Worm (Caenorhabditis elegans) whole organism, midembryonic: ENCODE data around the gene Y53G8B.2.

Experiments
- T22C8.4 ChIP-seq: fragments of 200-800 bp; sonication (Bioruptor generic); IDR thresholded peaks from 2 replicates; pipeline ENCODE4 v1.3.6; 2022; ENCODE audit warnings: missing genetic modification characterization, missing compliant biosample characterization
- cog-1 ChIP-seq: sonication (generic microtip); optimal IDR thresholded peaks from 2 replicates; lab custom pipeline; 2016; ENCODE audit warnings: missing genetic modification characterization, missing compliant biosample characterization
- flt-1 ChIP-seq: fragments of 200-800 bp; sonication (Bioruptor generic); IDR thresholded peaks from 2 replicates; pipeline ENCODE4 v1.3.6; 2022; ENCODE audit warnings: missing genetic modification characterization, missing compliant biosample characterization
- klf-2 ChIP-seq: fragments of 200-800 bp; sonication (Bioruptor generic); conservative IDR thresholded peaks from 2 replicates; pipeline ENCODE4 v1.3.6; 2022; ENCODE audit warnings: missing genetic modification reagents, missing genetic modification characterization, missing compliant biosample characterization
- med-1 ChIP-seq: sonication (generic microtip); optimal IDR thresholded peaks from 2 replicates; lab custom pipeline; 2017; ENCODE audit warnings: missing genetic modification characterization, mild to moderate bottlenecking, missing compliant biosample characterization, antibody characterized with exemption, missing genetic modification reagents; ENCODE audit not compliant: insufficient read depth
- ref-1 ChIP-seq: fragments of 200-800 bp; sonication (Bioruptor generic); conservative IDR thresholded peaks from 2 replicates; pipeline ENCODE4 v1.3.6; 2022; ENCODE audit warnings: missing genetic modification reagents, missing genetic modification characterization, missing compliant biosample characterization
- tab-1 ChIP-seq: fragments of 200-800 bp; sonication (Bioruptor generic); IDR thresholded peaks from 2 replicates; pipeline ENCODE4 v1.3.6; 2022; ENCODE audit warnings: missing genetic modification characterization, missing compliant biosample characterization
- ztf-23 ChIP-seq: fragments of 200-800 bp; sonication (Bioruptor generic); IDR thresholded peaks from 2 replicates; pipeline ENCODE4 v1.3.6; 2022; ENCODE audit warnings: missing genetic modification reagents, missing genetic modification characterization, missing compliant biosample characterization
- ztf-29 ChIP-seq: fragments of 200-800 bp; sonication (Bioruptor generic); IDR thresholded peaks from 2 replicates; pipeline ENCODE4 v1.3.6; 2022; ENCODE audit warnings: missing genetic modification reagents, missing genetic modification characterization, missing compliant biosample characterization

The Y53G8B.2 gene

ce11 chrIII:3094694-3095093 lies 9.1 kb downstream of the Y53G8B.2 start:
- no peak for TF ChIP-seq ztf-23 (GFP tag; lab: Robert Waterston, UW)
- TF ChIP-seq T22C8.4 (GFP tag; lab: Robert Waterston, UW), result no peak
- TF ChIP-seq tab-1, result no peak
- TF ChIP-seq med-1, result no peak
- no peak for TF ChIP-seq ref-1 (GFP tag; lab: Robert Waterston, UW)
- no peak for TF ChIP-seq klf-2
- TF ChIP-seq ztf-29 (GFP tag; lab: Robert Waterston, UW), result no peak
- no peak for TF ChIP-seq flt-1 (GFP tag; lab: Robert Waterston, UW)
- no peak for TF ChIP-seq cog-1 (tag; lab: Kevin White, UChicago)

- TF ChIP-seq ztf-23 (GFP tag; lab: Robert Waterston, UW), result no peak
- no peak for TF ChIP-seq med-1
Measured at ce11 chrIII:3091572-3091971, 12.2 kb downstream of the Y53G8B.2 start, which contains the start of gene ccep-135. Gene ccep-135, plus strand, starts transcription at chrIII:3091872.

- TF ChIP-seq ztf-29 (GFP tag; lab: Robert Waterston, UW), result no peak
- peak; percentile 31; the same call in 1 of the 2 replicates for TF ChIP-seq T22C8.4 (GFP tag; lab: Robert Waterston, UW)
Measured at ce11 chrIII:3086471-3086870, 17.3 kb downstream of the Y53G8B.2 start, which contains the start of gene sft-1. Gene sft-1, plus strand, starts transcription at chrIII:3086671.

ce11 chrIII:3070026-3070573 lies 33.7 kb downstream of the Y53G8B.2 start, which contains the start of gene H06I04.3:
Gene H06I04.3, plus strand, starts transcription at chrIII:3070523.
- TF ChIP-seq T22C8.4 (GFP tag; lab: Robert Waterston, UW), result no peak
- no peak for TF ChIP-seq med-1
- TF ChIP-seq ztf-23 (GFP tag; lab: Robert Waterston, UW), result no peak
- TF ChIP-seq klf-2, result no peak

- TF ChIP-seq tab-1 (no peak), cog-1 (tag; lab: Kevin White, UChicago) (no peak), flt-1 (GFP tag; lab: Robert Waterston, UW) (no peak), ztf-23 (GFP tag; lab: Robert Waterston, UW) (no peak), T22C8.4 (GFP tag; lab: Robert Waterston, UW) (no peak), klf-2 (no peak), ref-1 (GFP tag; lab: Robert Waterston, UW) (no peak), med-1 (no peak), ztf-29 (GFP tag; lab: Robert Waterston, UW) (no peak)
Measured at ce11 chrIII:3069101-3069500, 34.7 kb downstream of the Y53G8B.2 start.

- TF ChIP-seq flt-1 (GFP tag; lab: Robert Waterston, UW) (no peak), T22C8.4 (GFP tag; lab: Robert Waterston, UW) (no peak), ztf-23 (GFP tag; lab: Robert Waterston, UW) (0 out of 2 replicates have a peak, but pooled peaks have one; percentile 36), ref-1 (GFP tag; lab: Robert Waterston, UW) (no peak)
Measured at ce11 chrIII:3067909-3068455, 35.8 kb downstream of the Y53G8B.2 start, which contains the start of gene ubl-1. Gene ubl-1, plus strand, starts transcription at chrIII:3068310.

DNA sequence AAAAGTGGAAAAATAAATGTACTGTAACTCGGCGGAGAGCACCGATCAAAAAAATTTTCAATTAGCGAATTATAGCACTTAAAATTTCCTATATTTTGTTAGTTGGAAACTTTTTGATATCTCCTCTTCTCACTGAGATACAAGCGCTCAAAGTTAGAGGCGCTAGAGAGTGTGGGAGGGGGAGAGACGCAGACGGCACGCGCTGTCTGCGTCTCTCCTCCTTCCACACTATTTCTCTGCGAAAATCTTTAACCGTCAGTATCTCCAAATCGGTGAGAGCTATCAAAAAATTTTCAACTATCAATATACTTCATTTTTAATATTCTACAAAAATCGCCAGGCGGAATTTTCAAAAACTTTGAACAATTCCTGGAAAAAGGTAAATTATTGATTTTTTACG lies 37.0 kb downstream of the Y53G8B.2 start:
- TF ChIP-seq tab-1 (no peak), ref-1 (GFP tag; lab: Robert Waterston, UW) (no peak), cog-1 (tag; lab: Kevin White, UChicago) (no peak), flt-1 (GFP tag; lab: Robert Waterston, UW) (no peak), ztf-29 (GFP tag; lab: Robert Waterston, UW) (no peak)

- no peak for TF ChIP-seq med-1
- TF ChIP-seq flt-1 (GFP tag; lab: Robert Waterston, UW), result no peak
- no peak for TF ChIP-seq cog-1 (tag; lab: Kevin White, UChicago)
- no peak for TF ChIP-seq ref-1 (GFP tag; lab: Robert Waterston, UW)
- TF ChIP-seq T22C8.4 (GFP tag; lab: Robert Waterston, UW), result no peak
- TF ChIP-seq tab-1, result no peak
- no peak for TF ChIP-seq ztf-29 (GFP tag; lab: Robert Waterston, UW)
- no peak for TF ChIP-seq ztf-23 (GFP tag; lab: Robert Waterston, UW)
- TF ChIP-seq klf-2, result no peak
Measured at ce11 chrIII:3065876-3066509, 37.8 kb downstream of the Y53G8B.2 start.

DNA sequence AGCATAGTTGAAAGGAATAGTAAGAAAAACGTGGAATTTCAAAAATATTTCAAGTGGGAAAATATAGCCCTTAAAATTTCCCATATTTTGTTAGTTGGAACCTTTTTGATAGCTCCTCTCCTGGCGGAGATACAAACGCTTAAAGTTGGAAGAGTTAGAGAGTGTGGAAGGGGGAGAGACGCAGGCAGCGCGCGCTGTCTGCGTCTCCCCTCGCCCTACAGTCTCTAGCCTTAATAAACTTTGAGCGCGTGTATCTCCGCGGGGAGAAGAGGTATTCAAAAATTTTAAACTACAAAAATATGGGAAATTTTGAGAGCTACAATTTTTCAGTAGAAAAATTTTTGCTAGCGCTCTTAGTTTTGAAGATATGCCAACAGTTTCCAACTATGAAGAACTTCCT lies 39.2 kb downstream of the Y53G8B.2 start:
- TF ChIP-seq med-1, result no peak
- TF ChIP-seq ztf-29 (GFP tag; lab: Robert Waterston, UW), result no peak

DNA sequence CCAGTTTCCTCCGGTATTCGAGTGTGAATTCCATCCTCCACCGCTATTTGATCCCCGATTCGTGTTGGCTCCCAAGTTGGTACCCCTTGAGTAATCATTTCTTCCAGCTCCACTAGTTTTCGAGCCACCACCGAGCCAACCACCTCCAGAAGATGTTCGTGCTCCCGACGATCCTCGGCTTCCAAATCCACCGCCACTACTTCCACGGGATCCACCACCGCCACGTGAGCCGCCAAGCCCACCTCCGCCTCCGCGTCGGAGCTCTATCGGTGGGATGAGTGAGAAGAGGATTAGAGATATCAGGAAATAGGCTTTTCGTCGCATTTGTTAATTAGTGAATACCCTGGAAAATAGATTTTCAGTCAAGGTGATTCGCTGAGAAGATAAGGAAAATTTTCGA lies 39.8 kb downstream of the Y53G8B.2 start, which contains the start of gene H06I04.6:
H06I04.6 (minus strand) TSS at position 345 of the 400 bp plus-strand sequence.
- no peak for TF ChIP-seq tab-1
- TF ChIP-seq ztf-29 (GFP tag; lab: Robert Waterston, UW), result no peak
- no peak for TF ChIP-seq klf-2
- no peak for TF ChIP-seq T22C8.4 (GFP tag; lab: Robert Waterston, UW)
- TF ChIP-seq cog-1 (tag; lab: Kevin White, UChicago), result no peak
- TF ChIP-seq ztf-23 (GFP tag; lab: Robert Waterston, UW), result no peak
- no peak for TF ChIP-seq ref-1 (GFP tag; lab: Robert Waterston, UW)
- no peak for TF ChIP-seq med-1
- TF ChIP-seq flt-1 (GFP tag; lab: Robert Waterston, UW), result no peak
